Fruit fly (Drosophila melanogaster): ENCODE results near the gene santa-maria.

Gene santa-maria

dm6 chr2L:7491902-7492301 lies 40.9 kb upstream of the santa-maria start (continued):
- no peak for TF ChIP-seq CG8290 (GFP tag; optimal IDR thresholded peaks at IDR 0.05)
- no peak for TF ChIP-seq CG8290 (tag; optimal IDR thresholded peaks at IDR 0.05)
- TF ChIP-seq slp2 (GFP tag; optimal IDR thresholded peaks at IDR 0.05), result no peak
- TF ChIP-seq CG11456 (GFP tag; IDR thresholded peaks at IDR 0.05), result no peak
- TF ChIP-seq stc (GFP tag; IDR thresholded peaks at IDR 0.05), result 0 out of 2 replicates have a peak, but pooled peaks have one; percentile 57
- peak; percentile 67 for TF ChIP-seq Ada2b (GFP tag; IDR thresholded peaks at IDR 0.05)
- TF ChIP-seq CG33213 (GFP tag; optimal IDR thresholded peaks at IDR 0.05), result no peak
- no peak for TF ChIP-seq CG10543 (GFP tag; optimal IDR thresholded peaks at IDR 0.05)
- no peak for TF ChIP-seq chif (GFP tag; optimal IDR thresholded peaks at IDR 0.05)
- peak; percentile 51 for TF ChIP-seq Xbp1 (GFP tag; optimal IDR thresholded peaks at IDR 0.05)
- peak; percentile 35; the same call in 1 of the 2 replicates for TF ChIP-seq Oaz (GFP tag; IDR thresholded peaks at IDR 0.05)
- peak in 1 of 2 experiments; percentile 6 for TF ChIP-seq dpn (GFP tag; optimal IDR thresholded peaks at IDR 0.05)
- no peak for TF ChIP-seq gro (GFP tag; optimal IDR thresholded peaks at IDR 0.05)
- TF ChIP-seq crol (GFP tag; IDR thresholded peaks at IDR 0.05), result no peak
- no peak for TF ChIP-seq dimm (GFP tag; IDR thresholded peaks at IDR 0.05)
- TF ChIP-seq NFAT (GFP tag; IDR thresholded peaks at IDR 0.05), result no peak
- TF ChIP-seq Ets65A (GFP tag), result no peak
- TF ChIP-seq CG15696 (tag; optimal IDR thresholded peaks at IDR 0.05), result no peak
- peak; percentile 38 for TF ChIP-seq CG4820 (GFP tag; optimal IDR thresholded peaks at IDR 0.05)
- no peak for TF ChIP-seq sc (optimal IDR thresholded peaks at IDR 0.05)
- no peak for TF ChIP-seq sc (GFP tag; optimal IDR thresholded peaks at IDR 0.05)
- peak; percentile 62 for TF ChIP-seq Fer1 (GFP tag; optimal IDR thresholded peaks at IDR 0.05)
- TF ChIP-seq croc (GFP tag; conservative IDR thresholded peaks at IDR 0.05), result peak; percentile 28; the same call in 1 of the 3 replicates
- TF ChIP-seq CG2678 (tag; optimal IDR thresholded peaks at IDR 0.05), result peak; percentile 72
- TF ChIP-seq gfzf (GFP tag; optimal IDR thresholded peaks at IDR 0.05), result no peak
- no peak for TF ChIP-seq pb (GFP tag; optimal IDR thresholded peaks at IDR 0.05)
- TF ChIP-seq sna (GFP tag; IDR thresholded peaks at IDR 0.05; ENCODE audit: partially characterized antibody), result no peak
- no peak for TF ChIP-seq CG2199 (GFP tag; IDR thresholded peaks at IDR 0.05)
- TF ChIP-seq Hey (tag; optimal IDR thresholded peaks at IDR 0.05), result no peak
- no peak for TF ChIP-seq sima (GFP tag; optimal IDR thresholded peaks at IDR 0.05)
- peak; percentile 65 for TF ChIP-seq Fer3 (tag; optimal IDR thresholded peaks at IDR 0.05)
- no peak for TF ChIP-seq crc (GFP tag; optimal IDR thresholded peaks at IDR 0.05)
- peak; percentile 57 for TF ChIP-seq Drgx (GFP tag; IDR thresholded peaks at IDR 0.05)
- TF ChIP-seq odd (GFP tag; optimal IDR thresholded peaks at IDR 0.05), result peak; percentile 18
- TF ChIP-seq maf-S (GFP tag; optimal IDR thresholded peaks at IDR 0.05), result no peak
- no peak for TF ChIP-seq Vsx1 (GFP tag; optimal IDR thresholded peaks at IDR 0.05)
- peak; percentile 34 for TF ChIP-seq CG10209 (GFP tag; optimal IDR thresholded peaks at IDR 0.05)
- no peak for TF ChIP-seq da (GFP tag; optimal IDR thresholded peaks at IDR 0.05)
- 0 out of 2 replicates have a peak, but pooled peaks have one; percentile 54 for TF ChIP-seq sob (GFP tag; IDR thresholded peaks at IDR 0.05)
- TF ChIP-seq CG9797 (GFP tag; optimal IDR thresholded peaks at IDR 0.05), result no peak
- peak; percentile 46 for TF ChIP-seq CG4424 (GFP tag; optimal IDR thresholded peaks at IDR 0.05)
- no peak for TF ChIP-seq Hand (GFP tag; optimal IDR thresholded peaks at IDR 0.05)
- TF ChIP-seq cg (GFP tag; optimal IDR thresholded peaks at IDR 0.05), result no peak
- TF ChIP-seq CG14667 (GFP tag; IDR thresholded peaks at IDR 0.05), result no peak
- TF ChIP-seq HmgD (GFP tag; optimal IDR thresholded peaks at IDR 0.05), result no peak
- TF ChIP-seq ci (GFP tag; IDR thresholded peaks at IDR 0.05), result 0 out of 3 replicates have a peak, but pooled peaks have one; percentile 29
- no peak for TF ChIP-seq pho (GFP tag; optimal IDR thresholded peaks at IDR 0.05)
- no peak for TF ChIP-seq ash1 (GFP tag; optimal IDR thresholded peaks at IDR 0.05)
- TF ChIP-seq CG17361 (GFP tag; IDR thresholded peaks at IDR 0.05), result peak; percentile 45; the same call in 2 of the 3 replicates
- no peak for TF ChIP-seq pros (GFP tag; optimal IDR thresholded peaks at IDR 0.05)
- peak; percentile 39 for TF ChIP-seq CG15514 (GFP tag; optimal IDR thresholded peaks at IDR 0.05)
- TF ChIP-seq CG8281 (tag; optimal IDR thresholded peaks at IDR 0.05), result peak; percentile 12
- no peak for TF ChIP-seq CG4360 (GFP tag; IDR thresholded peaks at IDR 0.05)
